Worm (Caenorhabditis elegans) whole organism, L3 larva: ENCODE results near the gene Y116A8C.10.
A peak's percentile ranks its signal among the peaks of the same experiment; 100 is the strongest.

Experiments used
- ZK546.5 ChIP-seq: sonication (generic microtip); optimal IDR thresholded peaks from 2 replicates; lab custom pipeline; 2017; ENCODE audit warnings: missing biosample characterization, missing genetic modification characterization
- ama-1 ChIP-seq: fragments of 150-350 bp; optimal IDR thresholded peaks from 2 replicates; lab custom pipeline; 2018
- ceh-28 ChIP-seq: fragments of 150-350 bp; optimal IDR thresholded peaks from 2 replicates; lab custom pipeline; 2014; ENCODE audit warnings: missing biosample characterization, missing genetic modification reagents, missing genetic modification characterization
- daf-12 ChIP-seq: fragments of 150-350 bp; optimal IDR thresholded peaks from 2 replicates; lab custom pipeline; 2014; ENCODE audit warnings: missing biosample characterization, missing genetic modification reagents, missing genetic modification characterization
- egl-27 ChIP-seq: sonication (generic microtip); optimal IDR thresholded peaks from 4 replicates; lab custom pipeline; 2017; ENCODE audit warnings: missing biosample characterization, missing genetic modification reagents, missing genetic modification characterization
- egl-5 ChIP-seq: fragments of 150-350 bp; optimal IDR thresholded peaks from 2 replicates; lab custom pipeline; 2017; ENCODE audit warnings: missing biosample characterization, missing genetic modification reagents, missing genetic modification characterization, inconsistent platforms
- elt-3 ChIP-seq, 3 experiments: fragments of 150-350 bp in 1 of 3; sonication (generic microtip) in 2 of 3; optimal IDR thresholded peaks; 2 replicates in 2 of 3; 4 replicates in 1 of 3; lab custom pipeline; 2014 to 2017; ENCODE audit warnings: missing biosample characterization in 3 of 3, missing genetic modification characterization in 3 of 3
- mdl-1 ChIP-seq: fragments of 150-350 bp; optimal IDR thresholded peaks from 2 replicates; lab custom pipeline; 2014; ENCODE audit warnings: missing biosample characterization, missing genetic modification characterization
- nhr-23 ChIP-seq: fragments of 150-350 bp; optimal IDR thresholded peaks from 2 replicates; lab custom pipeline; 2014; ENCODE audit warnings: missing biosample characterization, missing genetic modification reagents, missing genetic modification characterization
- pha-4 ChIP-seq: fragments of 150-350 bp; optimal IDR thresholded peaks from 2 replicates; lab custom pipeline; 2014; ENCODE audit warnings: missing biosample characterization, missing genetic modification reagents, missing genetic modification characterization
- skn-1 ChIP-seq: fragments of 150-350 bp; optimal IDR thresholded peaks from 2 replicates; lab custom pipeline; 2014; ENCODE audit warnings: missing biosample characterization, missing genetic modification characterization
- tbx-2 ChIP-seq: sonication (generic microtip); optimal IDR thresholded peaks from 2 replicates; lab custom pipeline; 2016; ENCODE audit warnings: mild to moderate bottlenecking, missing genetic modification characterization, missing compliant biosample characterization
- unc-39 ChIP-seq: sonication (generic microtip); optimal IDR thresholded peaks from 4 replicates; lab custom pipeline; 2017; ENCODE audit warnings: missing biosample characterization, missing genetic modification characterization
- unc-62 ChIP-seq: fragments of 150-350 bp; sonication (generic microtip); optimal IDR thresholded peaks from 4 replicates; lab custom pipeline; 2014; ENCODE audit warnings: missing biosample characterization, missing genetic modification reagents, missing genetic modification characterization

- TF ChIP-seq tbx-2 = peak; percentile 10
- no peak for TF ChIP-seq mdl-1
- no peak for TF ChIP-seq skn-1 (tag; lab: Kevin White, UChicago)
- TF ChIP-seq pha-4 (tag; lab: Kevin White, UChicago) = peak; percentile 60
- TF ChIP-seq egl-5 (tag; lab: Kevin White, UChicago) = no peak
- no peak for TF ChIP-seq ama-1 (lab: Kevin White, UChicago)
- TF ChIP-seq elt-3 (tag; optimal IDR thresholded peaks at IDR 0.05; lab: Kevin White, UChicago) = no peak
- TF ChIP-seq daf-12 (tag; lab: Kevin White, UChicago) = no peak
- no peak for TF ChIP-seq unc-62 (GFP tag; lab: Kevin White, UChicago)
- TF ChIP-seq nhr-23 (tag; lab: Kevin White, UChicago) = peak; percentile 66
- TF ChIP-seq ZK546.5 (tag; lab: Kevin White, UChicago) = no peak
- no peak for TF ChIP-seq unc-39 (tag; lab: Kevin White, UChicago)
- peak; percentile 80 for TF ChIP-seq ceh-28 (tag; lab: Kevin White, UChicago)
- TF ChIP-seq egl-27 (tag; lab: Kevin White, UChicago) = no peak
Measured at ce11 chrIV:16946746-16947145, 7.8 kb upstream of the Y116A8C.10 start, which contains the start of the genes Y116A8C.9 and arf-6.
